Fruit fly (Drosophila melanogaster) whole organism, prepupa: ENCODE measurements around the gene CG9133.

ENCODE experiments used
- Blimp-1 ChIP-seq: fragments of 200-800 bp; sonication (Bioruptor generic); optimal IDR thresholded peaks from 3 replicates; lab custom pipeline; 2017; ENCODE audit warnings: missing biosample characterization, missing genetic modification characterization, mild to moderate bottlenecking, moderate library complexity, missing genetic modification reagents
- CG10631 ChIP-seq: fragments of 200-800 bp; sonication (Bioruptor generic); optimal IDR thresholded peaks from 2 replicates; lab custom pipeline; 2016; ENCODE audit warnings: missing biosample characterization, missing genetic modification characterization
- CG11294 ChIP-seq: fragments of 200-800 bp; sonication (Bioruptor generic); IDR thresholded peaks from 2 replicates; pipeline ENCODE4 v1.3.6; 2022; ENCODE audit warnings: missing biosample characterization, missing genetic modification characterization
- CG11762 ChIP-seq: fragments of 200-800 bp; sonication (Bioruptor generic); optimal IDR thresholded peaks from 3 replicates; lab custom pipeline; 2016; ENCODE audit warnings: missing biosample characterization, missing genetic modification characterization; ENCODE audit not compliant: insufficient read depth
- CG11902 ChIP-seq: fragments of 200-800 bp; sonication (Bioruptor generic); optimal IDR thresholded peaks from 3 replicates; lab custom pipeline; 2016; ENCODE audit warnings: missing biosample characterization, missing genetic modification characterization
- CG15336 ChIP-seq: fragments of 200-800 bp; sonication (Bioruptor generic); IDR thresholded peaks from 2 replicates; pipeline ENCODE4 v1.3.6; 2022; ENCODE audit warnings: missing biosample characterization, missing genetic modification characterization
- CG1621 ChIP-seq: fragments of 200-800 bp; sonication (Bioruptor generic); optimal IDR thresholded peaks from 3 replicates; lab custom pipeline; 2018; ENCODE audit warnings: missing biosample characterization, mild to moderate bottlenecking, missing genetic modification characterization
- CG3032 ChIP-seq: fragments of 200-800 bp; optimal IDR thresholded peaks from 2 replicates; lab custom pipeline; 2019; ENCODE audit warnings: missing biosample characterization, mild to moderate bottlenecking, missing genetic modification characterization, moderate library complexity
- CG31627 ChIP-seq: fragments of 200-800 bp; sonication (Bioruptor generic); optimal IDR thresholded peaks from 3 replicates; lab custom pipeline; 2016; ENCODE audit warnings: missing biosample characterization, missing genetic modification characterization
- CG32006 ChIP-seq: fragments of 200-800 bp; sonication (Bioruptor generic); optimal IDR thresholded peaks from 3 replicates; lab custom pipeline; 2017; ENCODE audit warnings: missing biosample characterization, mild to moderate bottlenecking, missing genetic modification characterization
- CG4318 ChIP-seq: fragments of 200-800 bp; sonication (Bioruptor generic); optimal IDR thresholded peaks from 3 replicates; lab custom pipeline; 2017; ENCODE audit warnings: missing biosample characterization, mild to moderate bottlenecking, missing genetic modification characterization
- CG6163 ChIP-seq: fragments of 200-800 bp; sonication (Bioruptor generic); IDR thresholded peaks from 3 replicates; pipeline ENCODE4 v1.3.6; 2022; ENCODE audit warnings: missing biosample characterization, missing genetic modification characterization
- CG6276 ChIP-seq: fragments of 200-800 bp; sonication (Bioruptor generic); optimal IDR thresholded peaks from 2 replicates; lab custom pipeline; 2017; ENCODE audit warnings: missing biosample characterization, mild to moderate bottlenecking, missing genetic modification characterization
- CG6792 ChIP-seq: fragments of 200-800 bp; sonication (Bioruptor generic); optimal IDR thresholded peaks from 3 replicates; lab custom pipeline; 2016; ENCODE audit warnings: missing biosample characterization, missing genetic modification characterization
- CG6808 ChIP-seq: fragments of 200-800 bp; sonication (Bioruptor generic); optimal IDR thresholded peaks from 3 replicates; lab custom pipeline; 2017; ENCODE audit warnings: missing biosample characterization, missing genetic modification characterization, mild to moderate bottlenecking, moderate library complexity, missing genetic modification reagents
- CG7368 ChIP-seq: fragments of 200-800 bp; sonication (Bioruptor generic); optimal IDR thresholded peaks from 3 replicates; lab custom pipeline; 2016; ENCODE audit warnings: missing biosample characterization, missing genetic modification characterization
- CG8119 ChIP-seq: fragments of 200-800 bp; sonication (Bioruptor generic); IDR thresholded peaks from 3 replicates; pipeline ENCODE4 v1.3.6; 2022; ENCODE audit warnings: missing biosample characterization, missing genetic modification characterization
- CG8319 ChIP-seq: fragments of 200-800 bp; sonication (Bioruptor generic); optimal IDR thresholded peaks from 3 replicates; lab custom pipeline; 2016; ENCODE audit warnings: missing biosample characterization, missing genetic modification characterization
- CG9139 ChIP-seq: fragments of 200-800 bp; sonication (Bioruptor generic); optimal IDR thresholded peaks from 3 replicates; lab custom pipeline; 2017; ENCODE audit warnings: missing biosample characterization, mild to moderate bottlenecking, missing genetic modification characterization
- Eip78C ChIP-seq: fragments of 200-800 bp; sonication (Bioruptor generic); peaks from one replicate; lab custom pipeline; 2016; ENCODE audit warnings: missing biosample characterization, missing genetic modification characterization
- Eip93F ChIP-seq: fragments of 200-800 bp; sonication (Bioruptor generic); optimal IDR thresholded peaks from 2 replicates; lab custom pipeline; 2016; ENCODE audit warnings: missing biosample characterization, mild to moderate bottlenecking, missing genetic modification characterization
- Ets21C ChIP-seq: fragments of 200-800 bp; sonication (Bioruptor generic); optimal IDR thresholded peaks from 3 replicates; lab custom pipeline; 2016; ENCODE audit warnings: missing biosample characterization, missing genetic modification characterization
- Ets96B ChIP-seq: fragments of 200-800 bp; optimal IDR thresholded peaks from 2 replicates; lab custom pipeline; 2019; ENCODE audit warnings: missing biosample characterization, mild to moderate bottlenecking, missing genetic modification characterization, moderate library complexity
- Gug ChIP-seq: fragments of 200-800 bp; sonication (Bioruptor generic); IDR thresholded peaks from 2 replicates; pipeline ENCODE4 v1.3.6; 2022; ENCODE audit warnings: missing biosample characterization, missing genetic modification characterization
- Hr39 ChIP-seq: fragments of 200-800 bp; sonication (Bioruptor generic); optimal IDR thresholded peaks from 2 replicates; lab custom pipeline; 2016; ENCODE audit warnings: missing biosample characterization, missing genetic modification characterization
- Lpt ChIP-seq: fragments of 200-800 bp; sonication (Bioruptor generic); optimal IDR thresholded peaks from 3 replicates; lab custom pipeline; 2016; ENCODE audit warnings: missing biosample characterization, missing genetic modification characterization
- Met ChIP-seq: fragments of 200-800 bp; sonication (Bioruptor generic); optimal IDR thresholded peaks from 3 replicates; lab custom pipeline; 2016; ENCODE audit warnings: missing biosample characterization, missing genetic modification characterization
- OdsH ChIP-seq: fragments of 200-800 bp; sonication (Bioruptor generic); optimal IDR thresholded peaks from 3 replicates; lab custom pipeline; 2016; ENCODE audit warnings: missing biosample characterization, missing genetic modification characterization
- Smox ChIP-seq: fragments of 200-800 bp; sonication (Bioruptor generic); optimal IDR thresholded peaks from 3 replicates; lab custom pipeline; 2016; ENCODE audit warnings: missing biosample characterization, missing genetic modification characterization
- Sox102F ChIP-seq: fragments of 200-800 bp; sonication (Bioruptor generic); optimal IDR thresholded peaks from 2 replicates; lab custom pipeline; 2016; ENCODE audit warnings: missing biosample characterization, mild to moderate bottlenecking, missing genetic modification characterization
- Sox14 ChIP-seq: fragments of 200-800 bp; sonication (Bioruptor generic); optimal IDR thresholded peaks from 3 replicates; lab custom pipeline; 2016; ENCODE audit warnings: missing biosample characterization, missing genetic modification characterization
- achi ChIP-seq: fragments of 200-800 bp; sonication (Bioruptor generic); optimal IDR thresholded peaks from 3 replicates; lab custom pipeline; 2016; ENCODE audit warnings: missing biosample characterization, missing genetic modification characterization
- acj6 ChIP-seq: fragments of 200-800 bp; sonication (Bioruptor generic); optimal IDR thresholded peaks from 3 replicates; lab custom pipeline; 2016; ENCODE audit warnings: missing biosample characterization, missing genetic modification characterization
- cyc ChIP-seq: fragments of 200-800 bp; sonication (Bioruptor generic); optimal IDR thresholded peaks from 3 replicates; lab custom pipeline; 2016; ENCODE audit warnings: missing biosample characterization, missing genetic modification characterization
- dac ChIP-seq: fragments of 200-800 bp; sonication (Bioruptor generic); optimal IDR thresholded peaks from 2 replicates; lab custom pipeline; 2017; ENCODE audit warnings: missing biosample characterization, mild to moderate bottlenecking, missing genetic modification characterization
- eg ChIP-seq: fragments of 200-800 bp; sonication (Bioruptor generic); IDR thresholded peaks from 3 replicates; pipeline ENCODE4 v1.3.6; 2022; ENCODE audit warnings: missing biosample characterization, missing genetic modification characterization
- fd59A ChIP-seq: fragments of 200-800 bp; sonication (Bioruptor generic); optimal IDR thresholded peaks from 2 replicates; lab custom pipeline; 2017; ENCODE audit warnings: missing biosample characterization, mild to moderate bottlenecking, missing genetic modification characterization, missing genetic modification reagents
- fd85E ChIP-seq: fragments of 200-800 bp; sonication (Bioruptor generic); optimal IDR thresholded peaks from 3 replicates; lab custom pipeline; 2016; ENCODE audit warnings: missing biosample characterization, missing genetic modification characterization
- fkh ChIP-seq: fragments of 200-800 bp; sonication (Bioruptor generic); optimal IDR thresholded peaks from 3 replicates; lab custom pipeline; 2017; ENCODE audit warnings: missing biosample characterization, mild to moderate bottlenecking, missing genetic modification characterization, moderate library complexity
- lz ChIP-seq: fragments of 200-800 bp; sonication (Bioruptor generic); optimal IDR thresholded peaks from 3 replicates; lab custom pipeline; 2016; ENCODE audit warnings: missing biosample characterization, missing genetic modification characterization
- net ChIP-seq: fragments of 200-800 bp; sonication (Bioruptor generic); optimal IDR thresholded peaks from 3 replicates; lab custom pipeline; 2016; ENCODE audit warnings: missing biosample characterization, missing genetic modification characterization
- pdm3 ChIP-seq: fragments of 200-800 bp; sonication (Bioruptor generic); optimal IDR thresholded peaks from 3 replicates; lab custom pipeline; 2016; ENCODE audit warnings: missing biosample characterization, missing genetic modification characterization
- svp ChIP-seq: fragments of 200-800 bp; sonication (Bioruptor generic); peaks from one replicate; lab custom pipeline; 2016; ENCODE audit warnings: missing biosample characterization, missing genetic modification characterization
- vri ChIP-seq: fragments of 200-800 bp; sonication (Bioruptor generic); optimal IDR thresholded peaks from 3 replicates; lab custom pipeline; 2016; ENCODE audit warnings: missing biosample characterization, mild to moderate bottlenecking, missing genetic modification characterization

CG9133 gene

dm6 chr3L:1294835-1295234 is 43.0 kb downstream of the CG9133 start:
- no peak for TF ChIP-seq Gug (GFP tag; lab: Robert Waterston, UW)

dm6 chr3L:1295693-1296092 is 43.9 kb downstream of the CG9133 start, which contains the start of gene Rabex-5:
Gene Rabex-5, plus strand, starts transcription at chr3L:1295913.
- TF ChIP-seq dac (GFP tag; lab: Kevin White, UChicago) (no peak), OdsH (no peak), fd85E (GFP tag; lab: Kevin White, UChicago) (no peak), vri (no peak), CG15336 (GFP tag; lab: Robert Waterston, UW) (0 out of 2 replicates have a peak, but pooled peaks have one; percentile 22), fkh (GFP tag; lab: Kevin White, UChicago) (no peak), svp (peak; percentile 90), lz (no peak), Hr39 (GFP tag; lab: Kevin White, UChicago) (peak; percentile 35), CG32006 (GFP tag; lab: Kevin White, UChicago) (no peak), CG6163 (GFP tag; lab: Robert Waterston, UW) (no peak), CG6276 (GFP tag; lab: Kevin White, UChicago) (no peak), Ets96B (tag; lab: Kevin White, UChicago) (no peak), eg (GFP tag; lab: Robert Waterston, UW) (0 out of 3 replicates have a peak, but pooled peaks have one; percentile 16), acj6 (GFP tag; lab: Kevin White, UChicago) (peak; percentile 12), CG6792 (GFP tag; lab: Kevin White, UChicago) (no peak), Smox (GFP tag; lab: Kevin White, UChicago) (no peak), CG6808 (GFP tag; lab: Kevin White, UChicago) (peak; percentile 43), achi (GFP tag; lab: Kevin White, UChicago) (no peak), Sox102F (GFP tag; lab: Kevin White, UChicago) (no peak), cyc (peak; percentile 19), Eip93F (no peak), Blimp-1 (GFP tag; lab: Kevin White, UChicago) (no peak), Gug (GFP tag; lab: Robert Waterston, UW) (no peak), Met (GFP tag; lab: Kevin White, UChicago) (no peak), fd59A (GFP tag; lab: Kevin White, UChicago) (no peak), CG11294 (GFP tag; lab: Robert Waterston, UW) (no peak), CG8319 (GFP tag; lab: Kevin White, UChicago) (no peak), net (GFP tag; lab: Kevin White, UChicago) (no peak), CG4318 (no peak), CG8119 (GFP tag; lab: Robert Waterston, UW) (no peak), CG7368 (no peak), pdm3 (GFP tag; lab: Kevin White, UChicago) (no peak), Eip78C (GFP tag; lab: Kevin White, UChicago) (no peak), Lpt (GFP tag; lab: Kevin White, UChicago) (no peak), CG11762 (GFP tag; lab: Kevin White, UChicago) (no peak), Sox14 (peak; percentile 75), CG3032 (tag; lab: Kevin White, UChicago) (no peak), CG31627 (peak; percentile 41), CG1621 (tag; lab: Kevin White, UChicago) (no peak), Ets21C (GFP tag; lab: Kevin White, UChicago) (peak; percentile 13), CG10631 (GFP tag; lab: Kevin White, UChicago) (no peak), CG11902 (GFP tag; lab: Kevin White, UChicago) (no peak), CG9139 (GFP tag; lab: Kevin White, UChicago) (no peak)
